Worm (Caenorhabditis elegans) whole organism, L1 larva: ENCODE data around the gene K04H4.5.

Experiments used
- C34B4.2 ChIP-seq: sonication (generic microtip); optimal IDR thresholded peaks from 2 replicates; lab custom pipeline; 2017; ENCODE audit warnings: mild to moderate bottlenecking, missing genetic modification characterization, missing compliant biosample characterization
- aly-2 ChIP-seq: fragments of 150-350 bp; optimal IDR thresholded peaks from 2 replicates; lab custom pipeline; 2014; ENCODE audit warnings: missing biosample characterization, missing genetic modification characterization
- ama-1 ChIP-seq: fragments of 150-350 bp; optimal IDR thresholded peaks from 2 replicates; lab custom pipeline; 2014
- dpl-1 ChIP-seq, 3 experiments: fragments of 150-350 bp in 2 of 3; sonication (generic microtip) in 1 of 3; optimal IDR thresholded peaks; 2 replicates each; lab custom pipeline; 2014 to 2017; ENCODE audit warnings: missing biosample characterization in 3 of 3, missing genetic modification characterization in 3 of 3, missing genetic modification reagents in 3 of 3
- efl-1 ChIP-seq, 4 experiments: fragments of 150-350 bp; optimal IDR thresholded peaks in 3 of 4; peaks in 1 of 4; 1 replicate in 1 of 4; 2 replicates in 3 of 4; lab custom pipeline; 2014; ENCODE audit warnings: missing biosample characterization in 2 of 4, missing genetic modification characterization in 2 of 4, missing genetic modification reagents in 2 of 4
- elt-3 ChIP-seq, 6 experiments: fragments of 150-350 bp in 1 of 6; sonication (generic microtip); optimal IDR thresholded peaks; 2 replicates each; lab custom pipeline; 2017 to 2018; ENCODE audit warnings: missing biosample characterization in 6 of 6, missing genetic modification characterization in 6 of 6, inconsistent platforms in 1 of 6
- hlh-4 ChIP-seq: sonication (generic microtip); optimal IDR thresholded peaks from 2 replicates; lab custom pipeline; 2016; ENCODE audit warnings: mild to moderate bottlenecking, missing genetic modification characterization, missing compliant biosample characterization
- jun-1 ChIP-seq: fragments of 150-350 bp; optimal IDR thresholded peaks from 2 replicates; lab custom pipeline; 2014; ENCODE audit warnings: missing biosample characterization, missing genetic modification reagents, missing genetic modification characterization
- lir-3 ChIP-seq: sonication (generic microtip); optimal IDR thresholded peaks from 2 replicates; lab custom pipeline; 2016; ENCODE audit warnings: mild to moderate bottlenecking, missing genetic modification characterization, moderate library complexity, missing compliant biosample characterization; ENCODE audit not compliant: poor library complexity
- nhr-11 ChIP-seq: fragments of 150-350 bp; optimal IDR thresholded peaks from 2 replicates; lab custom pipeline; 2014; ENCODE audit warnings: missing biosample characterization, missing genetic modification characterization
- nhr-12 ChIP-seq: sonication (generic microtip); optimal IDR thresholded peaks from 2 replicates; lab custom pipeline; 2017; ENCODE audit warnings: missing biosample characterization, missing genetic modification characterization
- nhr-28 ChIP-seq: fragments of 150-350 bp; optimal IDR thresholded peaks from 2 replicates; lab custom pipeline; 2014; ENCODE audit warnings: missing biosample characterization, missing genetic modification characterization
- pax-3 ChIP-seq: fragments of 200-800 bp; sonication (Bioruptor generic); optimal IDR thresholded peaks from 2 replicates; lab custom pipeline; 2018; ENCODE audit warnings: mild to moderate bottlenecking, missing genetic modification characterization, moderate library complexity, missing compliant biosample characterization
- skn-1 ChIP-seq: fragments of 150-350 bp; optimal IDR thresholded peaks from 2 replicates; lab custom pipeline; 2014; ENCODE audit warnings: missing biosample characterization, missing genetic modification characterization

DNA sequence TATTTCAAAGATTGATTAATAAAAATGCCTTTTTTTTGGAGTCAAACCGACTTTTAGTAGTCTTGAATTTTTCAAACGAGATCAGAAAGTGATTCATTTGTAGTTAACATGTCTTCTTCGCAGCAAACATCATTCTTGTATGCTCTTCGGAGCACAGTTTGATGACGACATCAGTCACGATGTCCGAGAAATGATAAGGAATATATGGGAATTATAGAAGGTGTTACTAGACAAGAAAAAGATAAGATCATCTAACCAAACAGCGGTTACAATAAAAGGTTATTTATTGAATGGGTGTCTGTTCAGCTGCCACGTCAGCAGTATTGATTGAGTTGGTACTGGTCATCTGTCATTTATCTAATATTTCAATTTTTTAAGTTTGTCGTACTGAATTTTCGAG lies 7.2 kb downstream of the K04H4.5 start:
- TF ChIP-seq dpl-1 (GFP tag; optimal IDR thresholded peaks at IDR 0.05; lab: Kevin White, UChicago), result no peak
- TF ChIP-seq elt-3 (tag; optimal IDR thresholded peaks at IDR 0.05; lab: Kevin White, UChicago), result no peak
- TF ChIP-seq C34B4.2 (tag; lab: Kevin White, UChicago), result no peak
- no peak for TF ChIP-seq nhr-11
- TF ChIP-seq efl-1 (optimal IDR thresholded peaks at IDR 0.05; lab: Kevin White, UChicago), result no peak
- peak in 1 of 2 experiments; percentile 28 for TF ChIP-seq efl-1 (GFP tag; optimal IDR thresholded peaks at IDR 0.05 in 1 of 2; lab: Kevin White, UChicago)
- no peak for TF ChIP-seq jun-1
- TF ChIP-seq nhr-28, result no peak
- TF ChIP-seq hlh-4 (tag; lab: Kevin White, UChicago), result no peak
- TF ChIP-seq pax-3 (tag; lab: Kevin White, UChicago), result no peak
- no peak for TF ChIP-seq lir-3 (tag; lab: Kevin White, UChicago)
- TF ChIP-seq nhr-12, result no peak
- no peak for TF ChIP-seq aly-2 (tag; lab: Kevin White, UChicago)
- no peak for TF ChIP-seq skn-1
- TF ChIP-seq ama-1 (lab: Kevin White, UChicago), result no peak
